Fruit fly (Drosophila melanogaster): ENCODE measurements around the gene CG31633.

The CG31633 gene

DNA sequence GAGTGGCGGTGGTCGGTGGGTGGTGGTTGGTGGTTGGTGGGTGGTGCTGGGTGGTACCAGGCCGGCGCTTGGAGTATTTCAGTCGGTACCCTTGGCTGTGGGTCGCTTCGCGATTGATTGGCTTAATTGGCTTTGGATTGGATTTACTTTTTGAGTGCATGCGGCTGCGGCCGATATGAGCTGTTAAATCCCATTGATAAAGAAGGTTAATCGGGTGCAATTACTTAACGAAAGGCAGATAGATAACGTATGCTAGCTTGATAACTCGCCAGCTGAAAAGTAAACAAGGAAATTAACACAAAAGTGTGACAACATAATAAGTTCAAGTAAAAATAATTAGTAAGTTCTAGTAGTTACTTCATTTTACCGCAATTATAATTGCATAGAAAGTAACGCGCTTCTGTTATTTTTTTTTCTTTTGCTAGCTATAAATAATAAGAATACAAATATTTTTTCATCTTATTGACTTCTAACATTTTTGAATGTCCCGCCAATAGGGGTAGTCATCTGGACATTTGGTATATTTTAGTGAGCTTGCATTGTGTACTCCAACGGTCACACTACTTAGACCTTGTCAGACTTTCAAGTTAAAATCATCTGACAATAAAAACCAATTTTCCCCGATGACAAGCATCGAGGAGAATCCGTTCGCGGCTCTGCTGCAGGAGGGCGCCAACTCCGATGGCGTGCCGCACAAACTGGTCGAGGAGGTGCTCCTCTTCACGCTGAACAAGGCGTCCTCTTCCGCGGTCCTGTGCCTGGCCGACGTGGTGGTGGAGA is 2.0 kb upstream of the CG31633 start, which contains the start of the genes CG31636 and Ube4A:
Gene CG31636, minus strand, starts transcription at position 184 of the 780 bp plus-strand sequence.
Gene Ube4A, plus strand, starts transcription at position 549 of the 780 bp plus-strand sequence.
- TF ChIP-seq cic (GFP tag; optimal IDR thresholded peaks at IDR 0.05) (peak; percentile 8), CG5204 (GFP tag; optimal IDR thresholded peaks at IDR 0.05) (no peak)

DNA sequence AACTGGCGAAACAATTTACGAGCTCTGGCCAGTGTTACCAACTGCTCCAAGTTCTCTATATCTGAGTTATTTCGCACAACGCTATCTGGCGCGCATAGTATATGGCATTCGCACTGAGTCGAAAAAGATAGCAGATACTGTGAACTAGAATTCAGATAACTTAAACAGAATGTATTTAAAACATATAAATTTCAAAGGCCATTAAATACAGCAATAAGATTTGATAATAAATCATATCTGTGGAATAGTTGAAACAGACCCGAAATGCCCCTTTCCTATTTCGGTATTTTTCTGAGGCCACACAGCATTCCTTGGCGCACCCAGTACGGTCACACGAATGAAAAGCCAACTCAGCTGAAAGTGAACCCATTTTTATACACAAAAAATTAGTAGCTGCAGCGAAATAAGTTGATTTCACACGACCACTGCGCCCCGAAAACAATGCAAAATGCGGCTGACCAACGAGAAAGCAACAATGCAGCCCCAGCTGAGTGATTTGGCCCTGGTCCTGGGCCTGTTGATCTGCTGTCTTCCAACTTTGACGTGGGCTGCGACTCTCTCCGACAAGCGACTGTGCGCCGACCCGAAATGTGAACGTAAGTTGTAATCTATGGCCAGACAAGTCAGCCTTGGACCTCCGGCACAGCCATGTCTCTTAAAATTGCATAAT is 6.9 kb downstream of the CG31633 start, which contains the start of the genes CG31635 and Tango1:
Gene CG31635, minus strand, starts transcription at position 30 of the 670 bp plus-strand sequence.
Gene Tango1, plus strand, starts transcription at position 304 of the 670 bp plus-strand sequence.
- TF ChIP-seq Crg-1 (GFP tag; optimal IDR thresholded peaks at IDR 0.05), result no peak
- TF ChIP-seq cnc (optimal IDR thresholded peaks at IDR 0.05), result no peak
- no peak for TF ChIP-seq ovo (GFP tag; optimal IDR thresholded peaks at IDR 0.05)
- TF ChIP-seq CG7101 (tag; optimal IDR thresholded peaks at IDR 0.05), result peak; percentile 32
- peak; percentile 10 for TF ChIP-seq CG7045 (GFP tag; optimal IDR thresholded peaks at IDR 0.05)
- no peak for TF ChIP-seq Clk (GFP tag; optimal IDR thresholded peaks at IDR 0.05)
- TF ChIP-seq cic (GFP tag; optimal IDR thresholded peaks at IDR 0.05), result peak; percentile 0
- TF ChIP-seq Mnt (GFP tag; optimal IDR thresholded peaks at IDR 0.05), result no peak
- TF ChIP-seq CG14711 (tag; optimal IDR thresholded peaks at IDR 0.05), result peak; percentile 60
- TF ChIP-seq toe (GFP tag; optimal IDR thresholded peaks at IDR 0.05), result no peak
- peak; percentile 98 for TF ChIP-seq tj (GFP tag; optimal IDR thresholded peaks at IDR 0.05)
- no peak for TF ChIP-seq CG5204 (GFP tag; optimal IDR thresholded peaks at IDR 0.05)
- peak; percentile 46 for TF ChIP-seq bab1 (GFP tag; optimal IDR thresholded peaks at IDR 0.05)
- TF ChIP-seq CG33017 (tag; optimal IDR thresholded peaks at IDR 0.05), result no peak
- TF ChIP-seq CG12768 (GFP tag; optimal IDR thresholded peaks at IDR 0.05), result no peak
- TF ChIP-seq CG11617 (GFP tag; optimal IDR thresholded peaks at IDR 0.05), result no peak
- TF ChIP-seq kay (GFP tag; ENCODE audit: borderline replicate concordance), result no peak
- TF ChIP-seq pad (GFP tag; optimal IDR thresholded peaks at IDR 0.05), result peak; percentile 9
- peak; percentile 8 for TF ChIP-seq CG1620 (GFP tag; optimal IDR thresholded peaks at IDR 0.05)

- TF ChIP-seq CG11617 (GFP tag; optimal IDR thresholded peaks at IDR 0.05) (peak; percentile 95), cnc (optimal IDR thresholded peaks at IDR 0.05) (no peak), Hr96 (GFP tag; optimal IDR thresholded peaks at IDR 0.05) (no peak), Clk (GFP tag; optimal IDR thresholded peaks at IDR 0.05) (peak; percentile 88), Mnt (GFP tag; optimal IDR thresholded peaks at IDR 0.05) (peak; percentile 83), Crg-1 (GFP tag; optimal IDR thresholded peaks at IDR 0.05) (peak; percentile 91), toe (GFP tag; optimal IDR thresholded peaks at IDR 0.05) (no peak), ovo (GFP tag; optimal IDR thresholded peaks at IDR 0.05) (peak; percentile 88), CG5204 (GFP tag; optimal IDR thresholded peaks at IDR 0.05) (no peak), CG7101 (tag; optimal IDR thresholded peaks at IDR 0.05) (peak; percentile 92), kay (GFP tag; ENCODE audit: borderline replicate concordance) (no peak), tj (GFP tag; optimal IDR thresholded peaks at IDR 0.05) (peak; percentile 79), CG12768 (GFP tag; optimal IDR thresholded peaks at IDR 0.05) (peak; percentile 94), CG33017 (tag; optimal IDR thresholded peaks at IDR 0.05) (peak; percentile 93), CG1620 (GFP tag; optimal IDR thresholded peaks at IDR 0.05) (peak; percentile 82), cic (GFP tag; optimal IDR thresholded peaks at IDR 0.05) (peak; percentile 64), CG14711 (tag; optimal IDR thresholded peaks at IDR 0.05) (peak; percentile 85), CG7045 (GFP tag; optimal IDR thresholded peaks at IDR 0.05) (peak; percentile 97), pad (GFP tag; optimal IDR thresholded peaks at IDR 0.05) (peak; percentile 78), bab1 (GFP tag; optimal IDR thresholded peaks at IDR 0.05) (peak; percentile 91)
These were observed 7.9 kb downstream of the CG31633 start for dm6 chr2L:6648163-6648628.

dm6 chr2L:6647103-6647711 is 8.9 kb downstream of the CG31633 start:
- peak; percentile 82 for TF ChIP-seq tj (GFP tag; optimal IDR thresholded peaks at IDR 0.05)
- peak; percentile 84 for TF ChIP-seq cic (GFP tag; optimal IDR thresholded peaks at IDR 0.05)
- TF ChIP-seq Mnt (GFP tag; optimal IDR thresholded peaks at IDR 0.05), result peak; percentile 69
- TF ChIP-seq Clk (GFP tag; optimal IDR thresholded peaks at IDR 0.05), result peak; percentile 82
- TF ChIP-seq CG12768 (GFP tag; optimal IDR thresholded peaks at IDR 0.05), result peak; percentile 90
- peak; percentile 88 for TF ChIP-seq ovo (GFP tag; optimal IDR thresholded peaks at IDR 0.05)
- peak; percentile 98 for TF ChIP-seq kay (GFP tag; ENCODE audit: borderline replicate concordance)
- TF ChIP-seq toe (GFP tag; optimal IDR thresholded peaks at IDR 0.05), result no peak
- peak; percentile 90 for TF ChIP-seq CG14711 (tag; optimal IDR thresholded peaks at IDR 0.05)
- peak; percentile 94 for TF ChIP-seq CG33017 (tag; optimal IDR thresholded peaks at IDR 0.05)
- peak; percentile 93 for TF ChIP-seq CG11617 (GFP tag; optimal IDR thresholded peaks at IDR 0.05)
- TF ChIP-seq Hr96 (GFP tag; optimal IDR thresholded peaks at IDR 0.05), result peak; percentile 90
- peak; percentile 92 for TF ChIP-seq CG5204 (GFP tag; optimal IDR thresholded peaks at IDR 0.05)
- peak; percentile 91 for TF ChIP-seq CG7045 (GFP tag; optimal IDR thresholded peaks at IDR 0.05)
- no peak for TF ChIP-seq cnc (optimal IDR thresholded peaks at IDR 0.05)
- peak; percentile 95 for TF ChIP-seq CG7101 (tag; optimal IDR thresholded peaks at IDR 0.05)
- peak; percentile 69 for TF ChIP-seq pad (GFP tag; optimal IDR thresholded peaks at IDR 0.05)
- peak; percentile 79 for TF ChIP-seq Crg-1 (GFP tag; optimal IDR thresholded peaks at IDR 0.05)
- peak; percentile 86 for TF ChIP-seq bab1 (GFP tag; optimal IDR thresholded peaks at IDR 0.05)
- peak; percentile 84 for TF ChIP-seq CG1620 (GFP tag; optimal IDR thresholded peaks at IDR 0.05)
